Worm (Caenorhabditis elegans): ENCODE measurements around the gene mpz-5.
"Not testable (repeated sequence)": the region's sequence is repeated elsewhere in the genome, so short reads cannot be mapped to it uniquely, and the experiment has no call there.

Gene mpz-5

ce11 chrIV:10330962-10331361, 42.7 kb downstream of the mpz-5 start:
- peak; percentile 17 for TF ChIP-seq hmg-4 (GFP tag; optimal IDR thresholded peaks at IDR 0.05)
- no peak for TF ChIP-seq tbx-11 (GFP tag; IDR thresholded peaks at IDR 0.05)

- 0 out of 2 replicates have a peak, but pooled peaks have one; percentile 32 for TF ChIP-seq tbx-11 (GFP tag; IDR thresholded peaks at IDR 0.05)
Observed at ce11 chrIV:10323368-10323767, 50.3 kb downstream of the mpz-5 start.

ce11 chrIV:10322650-10323049, 51.0 kb downstream of the mpz-5 start, which contains the start of gene R09E10.1:
Gene R09E10.1 (minus strand): TSS chrIV:10322750.
- TF ChIP-seq tbx-11 (GFP tag; IDR thresholded peaks at IDR 0.05); hmbx-1 (tag; optimal IDR thresholded peaks at IDR 0.05); F13C5.2 (tag; optimal IDR thresholded peaks at IDR 0.05): not testable (repeated sequence)
